Fruit fly (Drosophila melanogaster) whole organism, embryonic: Measurements from ENCODE around the gene ds.

ENCODE experiments used
- CG12744 ChIP-seq: fragments of 200-800 bp; sonication (Bioruptor generic); optimal IDR thresholded peaks from 2 replicates; lab custom pipeline; 2016; ENCODE audit warnings: missing biosample characterization, missing genetic modification characterization
- CG15479 ChIP-seq: fragments of 200-800 bp; sonication (Bioruptor generic); optimal IDR thresholded peaks from 3 replicates; lab custom pipeline; 2019; ENCODE audit warnings: missing biosample characterization, mild to moderate bottlenecking, missing genetic modification characterization, moderate library complexity
- CG18476 ChIP-seq: fragments of 200-800 bp; sonication (Bioruptor generic); optimal IDR thresholded peaks from 2 replicates; lab custom pipeline; 2016; ENCODE audit warnings: missing biosample characterization, mild to moderate bottlenecking, missing genetic modification characterization
- CG9437 ChIP-seq: fragments of 200-800 bp; sonication (Bioruptor generic); optimal IDR thresholded peaks from 2 replicates; lab custom pipeline; 2018; ENCODE audit warnings: missing biosample characterization, mild to moderate bottlenecking, missing genetic modification characterization
- Jarid2 ChIP-seq: fragments of 200-800 bp; sonication (Bioruptor generic); optimal IDR thresholded peaks from 3 replicates; lab custom pipeline; 2017; ENCODE audit warnings: mild to moderate bottlenecking, missing biosample characterization, missing genetic modification reagents, missing genetic modification characterization
- Nf-YA ChIP-seq: fragments of 200-800 bp; sonication (Bioruptor generic); IDR thresholded peaks from 2 replicates; pipeline ENCODE4 v1.3.6; 2022; ENCODE audit warnings: missing biosample characterization, missing genetic modification characterization
- TFAM ChIP-seq: fragments of 200-800 bp; sonication (Bioruptor generic); optimal IDR thresholded peaks from 2 replicates; lab custom pipeline; 2017; ENCODE audit warnings: missing biosample characterization, missing genetic modification characterization, inconsistent platforms
- gcm2 ChIP-seq: fragments of 200-800 bp; sonication (Bioruptor generic); optimal IDR thresholded peaks from 2 replicates; lab custom pipeline; 2016; ENCODE audit warnings: missing biosample characterization, missing genetic modification characterization
- ro ChIP-seq: fragments of 200-800 bp; sonication (Bioruptor generic); IDR thresholded peaks from 2 replicates; pipeline ENCODE4 v1.3.6; 2022; ENCODE audit warnings: missing biosample characterization, missing genetic modification characterization
- zfh1 ChIP-seq: fragments of 200-800 bp; sonication (Bioruptor generic); IDR thresholded peaks from 3 replicates; pipeline ENCODE4 v1.3.6; 2022; ENCODE audit warnings: missing biosample characterization, missing genetic modification characterization

DNA sequence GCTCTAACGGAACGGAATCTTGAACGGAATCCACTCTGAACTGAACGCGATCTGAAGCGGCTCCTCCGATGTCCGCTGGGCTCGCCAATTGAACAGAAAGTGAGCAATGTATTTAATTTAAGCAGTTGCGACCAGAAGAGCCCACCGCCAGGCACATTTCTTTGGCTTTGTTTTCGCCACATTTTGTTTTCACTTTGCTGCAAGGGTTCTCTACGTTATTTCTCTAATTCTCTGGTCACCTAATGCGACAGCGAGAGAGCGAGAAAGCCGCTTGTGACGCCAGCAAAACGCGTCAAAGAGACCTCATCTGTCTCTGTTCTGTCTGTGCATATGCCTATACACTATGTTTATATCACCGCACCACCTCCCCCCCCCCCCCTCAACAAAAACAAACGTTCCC is 29.5 kb upstream of the ds start, which contains the start of gene Eaat2:
- no peak for TF ChIP-seq TFAM
- TF ChIP-seq zfh1 (GFP tag; lab: Robert Waterston, UW), result no peak
- no peak for TF ChIP-seq CG9437 (GFP tag; lab: Kevin White, UChicago)
- TF ChIP-seq Jarid2 (GFP tag; lab: Kevin White, UChicago), result no peak
- no peak for TF ChIP-seq CG18476 (GFP tag; lab: Kevin White, UChicago)
- no peak for TF ChIP-seq Nf-YA (GFP tag; lab: Robert Waterston, UW)
- no peak for TF ChIP-seq ro (GFP tag; lab: Robert Waterston, UW)
- no peak for TF ChIP-seq CG12744 (GFP tag; lab: Kevin White, UChicago)
- no peak for TF ChIP-seq CG15479 (GFP tag; lab: Kevin White, UChicago)
- no peak for TF ChIP-seq gcm2 (GFP tag; lab: Kevin White, UChicago)
